Worm (Caenorhabditis elegans) whole organism, L2 larva: ENCODE results near the gene srsx-19.

Experiments
- R02D3.7 ChIP-seq: fragments of 150-350 bp; optimal IDR thresholded peaks from 2 replicates; lab custom pipeline; 2014; ENCODE audit warnings: missing biosample characterization, missing genetic modification characterization
- elt-1 ChIP-seq: fragments of 150-350 bp; optimal IDR thresholded peaks from 2 replicates; lab custom pipeline; 2014; ENCODE audit warnings: missing biosample characterization, missing genetic modification characterization
- gmeb-1 ChIP-seq: fragments of 150-350 bp; optimal IDR thresholded peaks from 2 replicates; lab custom pipeline; 2014; ENCODE audit warnings: missing biosample characterization, missing genetic modification characterization
- lin-11 ChIP-seq: fragments of 150-350 bp; sonication (generic microtip); optimal IDR thresholded peaks from 2 replicates; lab custom pipeline; 2014; ENCODE audit warnings: missing biosample characterization, missing genetic modification characterization, inconsistent platforms, mixed read lengths
- lin-39 ChIP-seq: fragments of 150-350 bp; optimal IDR thresholded peaks from 2 replicates; lab custom pipeline; 2014; ENCODE audit warnings: missing biosample characterization, missing genetic modification reagents, missing genetic modification characterization

ce11 chrV:13892457-13893375 lies 5.3 kb downstream of the srsx-19 start, which contains the start of gene sptl-3:
- TF ChIP-seq gmeb-1 (tag; lab: Kevin White, UChicago) (no peak), lin-39 (tag; lab: Kevin White, UChicago) (no peak), R02D3.7 (tag; lab: Kevin White, UChicago) (no peak), lin-11 (no peak), elt-1 (tag; lab: Kevin White, UChicago) (no peak)
